Worm (Caenorhabditis elegans): Measurements from ENCODE around the gene C16H3.3.

C16H3.3 gene

DNA sequence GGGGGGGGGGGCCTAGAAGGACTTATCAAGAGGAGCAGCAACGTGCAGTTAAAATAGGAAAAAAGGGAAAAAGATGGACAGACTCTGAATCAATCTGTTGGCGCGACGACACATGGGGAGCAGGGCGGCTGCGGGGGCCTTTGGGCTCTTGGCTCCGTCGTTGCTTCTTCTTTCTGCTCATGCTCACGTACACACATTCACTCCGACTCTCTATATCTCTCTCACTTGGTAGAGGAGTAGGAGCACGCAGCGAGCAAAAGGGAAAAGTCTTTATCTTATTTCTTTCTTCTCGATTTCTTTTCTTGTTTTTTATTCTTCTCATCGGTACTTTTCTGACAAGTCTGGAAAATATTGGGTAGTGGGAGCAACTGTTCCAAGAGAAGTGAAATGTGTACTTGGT lies 18.5 kb upstream of the C16H3.3 start:
- no peak for TF ChIP-seq Y55F3AM.14 (GFP tag; optimal IDR thresholded peaks at IDR 0.05)
- TF ChIP-seq unc-62 (GFP tag; optimal IDR thresholded peaks at IDR 0.05) = no peak
- TF ChIP-seq F13H6.1 (tag; optimal IDR thresholded peaks at IDR 0.05) = peak; percentile 63
- no peak for TF ChIP-seq ama-1 (optimal IDR thresholded peaks at IDR 0.05)
- TF ChIP-seq R02D3.7 (tag; optimal IDR thresholded peaks at IDR 0.05) = no peak
- no peak for TF ChIP-seq ztf-11 (tag; optimal IDR thresholded peaks at IDR 0.05)
- TF ChIP-seq mab-5 (tag; optimal IDR thresholded peaks at IDR 0.05) = peak; percentile 51
- peak; percentile 66 for TF ChIP-seq nhr-129 (tag; optimal IDR thresholded peaks at IDR 0.05)
- no peak for TF ChIP-seq nhr-21 (tag; optimal IDR thresholded peaks at IDR 0.05)
- TF ChIP-seq crh-2 (tag; optimal IDR thresholded peaks at IDR 0.05) = peak; percentile 15
- TF ChIP-seq elt-3 (tag; optimal IDR thresholded peaks at IDR 0.05) = no peak
- TF ChIP-seq mdl-1 (tag; optimal IDR thresholded peaks at IDR 0.05) = peak; percentile 20 to 42
- TF ChIP-seq lsy-2 (tag; optimal IDR thresholded peaks at IDR 0.05) = peak in 1 of 2 experiments; percentile 31
- peak; percentile 29 for TF ChIP-seq lin-11 (tag; optimal IDR thresholded peaks at IDR 0.05)
- TF ChIP-seq sma-9 (GFP tag; optimal IDR thresholded peaks at IDR 0.05) = peak; percentile 52
- TF ChIP-seq sma-9 (tag; optimal IDR thresholded peaks at IDR 0.05) = no peak
- no peak for TF ChIP-seq ztf-1 (GFP tag; conservative IDR thresholded peaks at IDR 0.05)
- peak; percentile 65 for TF ChIP-seq unc-55 (GFP tag; optimal IDR thresholded peaks at IDR 0.05)
- no peak for TF ChIP-seq gmeb-1 (tag; optimal IDR thresholded peaks at IDR 0.05)
- peak; percentile 70 for TF ChIP-seq C34F6.9 (tag; optimal IDR thresholded peaks at IDR 0.05)
- TF ChIP-seq mbf-1 (tag; optimal IDR thresholded peaks at IDR 0.05) = no peak
- no peak for TF ChIP-seq aly-2 (tag; optimal IDR thresholded peaks at IDR 0.05)
- peak; percentile 33 for TF ChIP-seq ztf-4 (tag; optimal IDR thresholded peaks at IDR 0.05)
- no peak for TF ChIP-seq nhr-237 (tag; optimal IDR thresholded peaks at IDR 0.05)
- no peak for TF ChIP-seq nhr-25 (tag; optimal IDR thresholded peaks at IDR 0.05)
- peak; percentile 65 for TF ChIP-seq zag-1 (tag; optimal IDR thresholded peaks at IDR 0.05)

DNA sequence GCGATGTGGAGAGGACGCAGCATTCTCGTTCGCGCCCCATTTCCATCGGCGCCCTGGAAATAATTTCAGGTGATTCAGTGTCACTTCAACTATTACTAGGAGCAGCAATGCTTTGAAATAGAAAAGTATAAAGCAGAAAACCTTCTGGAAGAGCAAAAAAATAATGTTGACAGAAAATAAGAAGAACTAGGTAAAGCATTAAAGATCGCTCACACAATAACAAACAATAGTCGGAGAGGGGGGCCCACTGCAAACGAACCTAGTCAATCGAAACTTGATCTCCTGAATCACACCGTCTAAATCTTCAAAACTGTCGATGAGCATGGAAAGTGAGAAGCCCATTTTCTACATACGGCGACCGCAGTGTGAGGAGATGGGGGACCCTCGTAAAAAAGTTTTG lies 18.1 kb upstream of the C16H3.3 start:
- no peak for TF ChIP-seq sma-9 (GFP tag; optimal IDR thresholded peaks at IDR 0.05)
- no peak for TF ChIP-seq sma-9 (tag; optimal IDR thresholded peaks at IDR 0.05)
- TF ChIP-seq ztf-11 (tag; optimal IDR thresholded peaks at IDR 0.05) = no peak
- no peak for TF ChIP-seq unc-39 (tag; optimal IDR thresholded peaks at IDR 0.05)
- TF ChIP-seq elt-1 (tag; optimal IDR thresholded peaks at IDR 0.05) = no peak
- no peak for TF ChIP-seq R02D3.7 (tag; optimal IDR thresholded peaks at IDR 0.05)
- TF ChIP-seq nhr-11 (tag; optimal IDR thresholded peaks at IDR 0.05) = no peak
- TF ChIP-seq nhr-6 (tag; optimal IDR thresholded peaks at IDR 0.05) = no peak
- TF ChIP-seq alr-1 (tag; optimal IDR thresholded peaks at IDR 0.05) = no peak
- TF ChIP-seq nhr-129 (tag; optimal IDR thresholded peaks at IDR 0.05) = no peak
- no peak for TF ChIP-seq snpc-4 (tag; optimal IDR thresholded peaks at IDR 0.05)
- no peak for TF ChIP-seq mab-5 (tag; optimal IDR thresholded peaks at IDR 0.05)
- no peak for TF ChIP-seq ama-1 (optimal IDR thresholded peaks at IDR 0.05)
- no peak for TF ChIP-seq nhr-77 (tag; optimal IDR thresholded peaks at IDR 0.05)
- TF ChIP-seq F13H6.1 (tag; optimal IDR thresholded peaks at IDR 0.05) = no peak
- no peak for TF ChIP-seq nhr-21 (tag; optimal IDR thresholded peaks at IDR 0.05)

DNA sequence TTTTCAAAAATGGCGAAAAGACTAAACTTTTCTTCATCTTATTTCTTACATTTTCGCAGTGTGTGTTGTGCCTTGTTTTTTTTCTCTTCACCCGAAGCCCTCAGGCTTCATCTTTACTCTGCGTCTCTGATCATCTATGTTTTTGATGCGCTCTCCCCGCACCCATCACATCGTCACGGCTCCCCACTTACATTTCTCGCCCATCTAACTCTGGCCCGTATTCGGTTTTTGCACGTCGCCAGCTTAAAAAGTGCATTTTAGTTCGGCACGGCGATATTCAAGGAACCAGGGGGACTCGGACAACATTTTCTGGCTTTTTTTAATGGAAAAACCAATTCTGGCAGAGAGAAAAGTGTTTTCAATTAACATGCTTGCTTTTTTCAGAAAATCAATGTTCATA lies 17.5 kb upstream of the C16H3.3 start:
- no peak for TF ChIP-seq nhr-77 (tag; optimal IDR thresholded peaks at IDR 0.05)
- TF ChIP-seq ztf-4 (tag; optimal IDR thresholded peaks at IDR 0.05) = peak; percentile 26
- no peak for TF ChIP-seq nhr-12 (tag; optimal IDR thresholded peaks at IDR 0.05)
- peak in 1 of 2 experiments; percentile 41 for TF ChIP-seq mdl-1 (tag; optimal IDR thresholded peaks at IDR 0.05)
- TF ChIP-seq zag-1 (tag; optimal IDR thresholded peaks at IDR 0.05) = peak; percentile 63
- peak; percentile 20 for TF ChIP-seq sem-4 (tag; optimal IDR thresholded peaks at IDR 0.05)
- peak; percentile 55 for TF ChIP-seq nhr-129 (tag; optimal IDR thresholded peaks at IDR 0.05)
- peak; percentile 61 for TF ChIP-seq F13H6.1 (tag; optimal IDR thresholded peaks at IDR 0.05)
- no peak for TF ChIP-seq mbf-1 (tag; optimal IDR thresholded peaks at IDR 0.05)
- TF ChIP-seq C34F6.9 (tag; optimal IDR thresholded peaks at IDR 0.05) = peak; percentile 62
- TF ChIP-seq mab-5 (tag; optimal IDR thresholded peaks at IDR 0.05) = peak; percentile 10
- TF ChIP-seq nhr-10 (tag; optimal IDR thresholded peaks at IDR 0.05) = no peak
- peak in 1 of 2 experiments; percentile 41 for TF ChIP-seq lsy-2 (tag; optimal IDR thresholded peaks at IDR 0.05)
- TF ChIP-seq peb-1 (tag; optimal IDR thresholded peaks at IDR 0.05) = no peak
- TF ChIP-seq sma-9 (GFP tag; optimal IDR thresholded peaks at IDR 0.05) = peak; percentile 39
- no peak for TF ChIP-seq sma-9 (tag; optimal IDR thresholded peaks at IDR 0.05)
- TF ChIP-seq unc-55 (GFP tag; optimal IDR thresholded peaks at IDR 0.05) = peak; percentile 52
- no peak for TF ChIP-seq dmd-4 (tag; optimal IDR thresholded peaks at IDR 0.05)
- peak; percentile 41 for TF ChIP-seq crh-2 (tag; optimal IDR thresholded peaks at IDR 0.05)
- peak; percentile 16 for TF ChIP-seq ama-1 (optimal IDR thresholded peaks at IDR 0.05)
- TF ChIP-seq snpc-4 (tag; optimal IDR thresholded peaks at IDR 0.05) = peak; percentile 16
